Fruit fly (Drosophila melanogaster): ENCODE results near the gene 5-HT2A.

The 5-HT2A gene

DNA sequence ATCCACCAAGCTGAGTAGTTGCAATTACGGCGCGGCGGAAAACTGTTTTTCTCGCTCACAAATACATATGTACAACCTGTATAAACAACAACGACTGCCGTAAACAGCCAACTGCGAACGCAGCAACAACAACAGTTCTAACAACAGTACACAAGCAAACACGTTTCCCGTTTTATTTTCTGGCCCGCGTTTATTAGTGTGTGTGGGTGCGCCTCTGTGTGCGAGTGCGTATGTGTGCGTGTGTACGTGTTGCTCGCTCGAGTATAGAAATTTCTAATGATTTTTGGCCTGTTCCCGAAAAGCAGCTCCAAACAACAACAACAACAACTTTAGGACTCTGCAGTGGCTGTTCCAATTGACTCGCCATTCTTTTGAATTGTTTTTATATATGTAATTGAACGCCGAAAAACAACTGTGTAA is 47.3 kb downstream of the 5-HT2A start:
- no peak for TF ChIP-seq gl (tag; optimal IDR thresholded peaks at IDR 0.05)
- 0 out of 2 replicates have a peak, but pooled peaks have one; percentile 2 for TF ChIP-seq CG12605 (GFP tag; IDR thresholded peaks at IDR 0.05)

- TF ChIP-seq Pif1B (GFP tag; optimal IDR thresholded peaks at IDR 0.05) (no peak), CG32121 (GFP tag; IDR thresholded peaks at IDR 0.05) (peak; percentile 29; the same call in 1 of the 2 replicates), D1 (tag; optimal IDR thresholded peaks at IDR 0.05) (no peak), CG10348 (GFP tag; IDR thresholded peaks at IDR 0.05) (no peak), CG13204 (GFP tag; optimal IDR thresholded peaks at IDR 0.05) (no peak), CG8301 (tag; optimal IDR thresholded peaks at IDR 0.05) (no peak), Ets98B (GFP tag; IDR thresholded peaks at IDR 0.05) (no peak), Snoo (tag; optimal IDR thresholded peaks at IDR 0.05) (no peak), CG4496 (GFP tag; IDR thresholded peaks at IDR 0.05) (no peak), CG34367 (tag; optimal IDR thresholded peaks at IDR 0.05) (no peak), CG17806 (tag; optimal IDR thresholded peaks at IDR 0.05) (no peak), EcR (GFP tag; optimal IDR thresholded peaks at IDR 0.05) (no peak), fd96Ca (GFP tag; IDR thresholded peaks at IDR 0.05) (peak; percentile 37; the same call in 1 of the 3 replicates), CG14655 (GFP tag; optimal IDR thresholded peaks at IDR 0.05) (no peak)
These were observed 49.0 kb downstream of the 5-HT2A start for dm6 chr3R:4661640-4662039.

- TF ChIP-seq Ets98B (GFP tag; IDR thresholded peaks at IDR 0.05) (peak; percentile 69), CG4496 (GFP tag; IDR thresholded peaks at IDR 0.05) (peak; percentile 88), CG9948 (tag; optimal IDR thresholded peaks at IDR 0.05) (peak; percentile 58), CG14655 (GFP tag; optimal IDR thresholded peaks at IDR 0.05) (peak; percentile 77), Pif1B (GFP tag; optimal IDR thresholded peaks at IDR 0.05) (peak; percentile 37), rn (GFP tag; IDR thresholded peaks at IDR 0.05) (peak; percentile 43; the same call in 1 of the 2 replicates), D1 (tag; optimal IDR thresholded peaks at IDR 0.05) (peak; percentile 66), CG8301 (tag; optimal IDR thresholded peaks at IDR 0.05) (peak; percentile 79), gl (tag; optimal IDR thresholded peaks at IDR 0.05) (peak; percentile 31), Pif1A (GFP tag; optimal IDR thresholded peaks at IDR 0.05) (peak; percentile 70), CG17806 (tag; optimal IDR thresholded peaks at IDR 0.05) (peak; percentile 72), EcR (GFP tag; optimal IDR thresholded peaks at IDR 0.05) (no peak), CG8159 (tag; optimal IDR thresholded peaks at IDR 0.05) (peak; percentile 74), CG13204 (GFP tag; optimal IDR thresholded peaks at IDR 0.05) (no peak), CG32121 (GFP tag; IDR thresholded peaks at IDR 0.05) (peak; percentile 83), CG12605 (GFP tag; IDR thresholded peaks at IDR 0.05) (peak; percentile 42; the same call in 1 of the 2 replicates), CG34367 (tag; optimal IDR thresholded peaks at IDR 0.05) (peak; percentile 21), CG10348 (GFP tag; IDR thresholded peaks at IDR 0.05) (no peak), CG15710 (tag; optimal IDR thresholded peaks at IDR 0.05) (peak; percentile 46), fd96Ca (GFP tag; IDR thresholded peaks at IDR 0.05) (no peak), Snoo (tag; optimal IDR thresholded peaks at IDR 0.05) (peak; percentile 24)
These were observed 50.4 kb downstream of the 5-HT2A start for dm6 chr3R:4663068-4663467.

DNA sequence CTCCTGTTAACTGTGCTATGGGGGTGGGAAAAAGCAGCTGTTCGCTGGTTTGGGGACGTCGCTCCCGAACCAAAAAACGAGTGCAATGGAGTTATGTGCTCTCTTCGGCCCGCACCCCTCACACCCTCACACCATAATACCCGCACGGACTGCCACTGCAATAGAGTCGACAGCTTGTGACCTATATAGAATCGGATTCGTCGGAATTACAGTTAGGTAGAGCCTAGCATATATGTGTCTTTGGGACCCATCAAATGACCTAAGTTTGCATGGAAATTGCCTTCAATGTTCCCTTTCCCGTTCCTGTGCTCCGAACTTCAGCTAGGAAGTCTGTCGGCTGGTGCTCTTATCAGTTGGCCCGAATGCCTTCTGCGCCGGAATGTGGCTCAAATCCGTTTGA is 51.5 kb downstream of the 5-HT2A start:
- TF ChIP-seq gl (tag; optimal IDR thresholded peaks at IDR 0.05) (no peak), EcR (GFP tag; optimal IDR thresholded peaks at IDR 0.05) (no peak), CG9948 (tag; optimal IDR thresholded peaks at IDR 0.05) (no peak), Pif1A (GFP tag; optimal IDR thresholded peaks at IDR 0.05) (no peak), CG8159 (tag; optimal IDR thresholded peaks at IDR 0.05) (no peak), fd96Ca (GFP tag; IDR thresholded peaks at IDR 0.05) (no peak), CG13204 (GFP tag; optimal IDR thresholded peaks at IDR 0.05) (no peak)

- TF ChIP-seq CG8301 (tag; optimal IDR thresholded peaks at IDR 0.05) = peak; percentile 57
- peak; percentile 75 for TF ChIP-seq CG14655 (GFP tag; optimal IDR thresholded peaks at IDR 0.05)
- no peak for TF ChIP-seq D1 (tag; optimal IDR thresholded peaks at IDR 0.05)
- peak; percentile 88 for TF ChIP-seq Pif1B (GFP tag; optimal IDR thresholded peaks at IDR 0.05)
- peak; percentile 61; the same call in 2 of the 3 replicates for TF ChIP-seq fd96Ca (GFP tag; IDR thresholded peaks at IDR 0.05)
- TF ChIP-seq CG8159 (tag; optimal IDR thresholded peaks at IDR 0.05) = peak; percentile 80
- TF ChIP-seq Ets98B (GFP tag; IDR thresholded peaks at IDR 0.05) = peak; percentile 79
- peak; percentile 92 for TF ChIP-seq Pif1A (GFP tag; optimal IDR thresholded peaks at IDR 0.05)
- TF ChIP-seq EcR (GFP tag; optimal IDR thresholded peaks at IDR 0.05) = peak; percentile 44
- peak; percentile 81 for TF ChIP-seq CG32121 (GFP tag; IDR thresholded peaks at IDR 0.05)
- peak; percentile 66; the same call in 1 of the 2 replicates for TF ChIP-seq CG12605 (GFP tag; IDR thresholded peaks at IDR 0.05)
- peak; percentile 91 for TF ChIP-seq gl (tag; optimal IDR thresholded peaks at IDR 0.05)
- TF ChIP-seq CG9948 (tag; optimal IDR thresholded peaks at IDR 0.05) = peak; percentile 55
- TF ChIP-seq CG4496 (GFP tag; IDR thresholded peaks at IDR 0.05) = peak; percentile 87
- no peak for TF ChIP-seq CG10348 (GFP tag; IDR thresholded peaks at IDR 0.05)
- TF ChIP-seq CG34367 (tag; optimal IDR thresholded peaks at IDR 0.05) = peak; percentile 78
- peak; percentile 72 for TF ChIP-seq CG13204 (GFP tag; optimal IDR thresholded peaks at IDR 0.05)
- peak; percentile 70 for TF ChIP-seq CG17806 (tag; optimal IDR thresholded peaks at IDR 0.05)
- TF ChIP-seq CG15710 (tag; optimal IDR thresholded peaks at IDR 0.05) = peak; percentile 78
- peak; percentile 81 for TF ChIP-seq Snoo (tag; optimal IDR thresholded peaks at IDR 0.05)
- TF ChIP-seq rn (GFP tag; IDR thresholded peaks at IDR 0.05) = 0 out of 2 replicates have a peak, but pooled peaks have one; percentile 17
These were observed 52.3 kb downstream of the 5-HT2A start for dm6 chr3R:4664947-4665346.

DNA sequence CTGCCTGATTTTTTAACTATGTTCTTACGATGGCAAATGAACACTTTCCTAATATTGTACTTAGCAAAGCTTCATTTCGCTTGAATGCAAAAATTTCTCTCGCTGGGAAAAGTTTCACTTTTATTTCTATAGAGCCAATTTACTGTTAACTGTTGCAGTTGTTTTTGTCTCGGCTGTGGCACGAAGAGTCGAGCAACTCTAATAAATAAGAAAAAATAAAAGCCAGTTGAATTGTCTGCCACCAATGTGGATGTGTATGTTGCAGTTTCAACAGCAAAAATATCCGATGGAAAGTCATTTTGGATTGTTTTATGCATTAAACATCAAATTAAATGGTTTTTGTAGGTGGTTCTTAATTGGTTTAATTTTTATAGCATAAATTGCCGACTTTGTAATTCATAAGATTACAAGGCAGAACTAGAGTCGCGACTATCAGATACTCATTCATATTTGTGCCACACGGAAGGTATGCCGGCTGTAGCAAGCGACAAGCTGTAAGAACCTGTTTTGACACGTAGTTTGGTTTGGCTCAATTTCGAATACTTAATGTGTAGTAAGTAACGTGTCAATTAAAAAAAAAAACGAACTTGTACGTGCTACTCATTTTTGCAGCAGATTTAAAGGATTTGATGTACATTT is 53.5 kb downstream of the 5-HT2A start:
- TF ChIP-seq CG17806 (tag; optimal IDR thresholded peaks at IDR 0.05) = no peak
- TF ChIP-seq CG12605 (GFP tag; IDR thresholded peaks at IDR 0.05) = no peak
- no peak for TF ChIP-seq CG4496 (GFP tag; IDR thresholded peaks at IDR 0.05)
